Worm (Caenorhabditis elegans) whole organism, L1 larva: Measurements from ENCODE around the gene dhhc-6.
"Not testable (repeated sequence)": the region's sequence is repeated elsewhere in the genome, so short reads cannot be mapped to it uniquely, and the experiment has no call there.

Experiments used
- C04F5.9 ChIP-seq: sonication (generic microtip); optimal IDR thresholded peaks from 2 replicates; lab custom pipeline; 2016; ENCODE audit warnings: missing genetic modification characterization, missing compliant biosample characterization
- C16A3.4 ChIP-seq: fragments of 150-350 bp; optimal IDR thresholded peaks from 2 replicates; lab custom pipeline; 2014; ENCODE audit warnings: missing biosample characterization, missing genetic modification characterization
- Y116A8C.19 ChIP-seq: sonication (generic microtip); optimal IDR thresholded peaks from 2 replicates; lab custom pipeline; 2016; ENCODE audit warnings: missing compliant biosample characterization, missing genetic modification characterization, borderline replicate concordance
- aha-1 ChIP-seq: fragments of 150-350 bp; optimal IDR thresholded peaks from 2 replicates; lab custom pipeline; 2014; ENCODE audit warnings: missing biosample characterization, missing genetic modification characterization
- aly-2 ChIP-seq: fragments of 150-350 bp; optimal IDR thresholded peaks from 2 replicates; lab custom pipeline; 2014; ENCODE audit warnings: missing biosample characterization, missing genetic modification characterization
- ama-1 ChIP-seq: fragments of 150-350 bp; optimal IDR thresholded peaks from 2 replicates; lab custom pipeline; 2014
- blmp-1 ChIP-seq: fragments of 150-350 bp; optimal IDR thresholded peaks from 2 replicates; lab custom pipeline; 2014; ENCODE audit warnings: missing biosample characterization, missing genetic modification characterization
- ceh-8 ChIP-seq: fragments of 200-800 bp; sonication (Bioruptor generic); optimal IDR thresholded peaks from 2 replicates; lab custom pipeline; 2018; ENCODE audit warnings: mild to moderate bottlenecking, missing genetic modification characterization, moderate library complexity, missing compliant biosample characterization
- ceh-82 ChIP-seq, 3 experiments: fragments of 150-350 bp in 1 of 3; sonication (generic microtip) in 2 of 3; optimal IDR thresholded peaks; 2 replicates each; lab custom pipeline; 2014 to 2017; ENCODE audit warnings: missing biosample characterization in 3 of 3, missing genetic modification characterization in 3 of 3
- ceh-88 ChIP-seq: fragments of 200-800 bp; sonication (Bioruptor generic); IDR thresholded peaks from 2 replicates; pipeline ENCODE4 v1.3.6; 2022; ENCODE audit warnings: missing genetic modification characterization, missing compliant biosample characterization
- ces-1 ChIP-seq: fragments of 150-350 bp; optimal IDR thresholded peaks from 2 replicates; lab custom pipeline; 2014; ENCODE audit warnings: missing biosample characterization, missing genetic modification reagents, missing genetic modification characterization
- dsc-1 ChIP-seq: sonication (generic microtip); optimal IDR thresholded peaks from 2 replicates; lab custom pipeline; 2016; ENCODE audit warnings: mild to moderate bottlenecking, missing genetic modification characterization, missing compliant biosample characterization
- efl-3 ChIP-seq: fragments of 200-800 bp; sonication (Bioruptor generic); optimal IDR thresholded peaks from 2 replicates; lab custom pipeline; 2018; ENCODE audit warnings: mild to moderate bottlenecking, missing genetic modification characterization, missing compliant biosample characterization
- elt-3 ChIP-seq, 6 experiments: fragments of 150-350 bp in 1 of 6; sonication (generic microtip); optimal IDR thresholded peaks; 2 replicates each; lab custom pipeline; 2017 to 2018; ENCODE audit warnings: missing biosample characterization in 6 of 6, missing genetic modification characterization in 6 of 6, inconsistent platforms in 1 of 6
- ets-5 ChIP-seq: fragments of 200-800 bp; sonication (Bioruptor generic); IDR thresholded peaks from 2 replicates; pipeline ENCODE4 v1.3.6; 2022; ENCODE audit warnings: missing genetic modification characterization, missing compliant biosample characterization
- fkh-10 ChIP-seq: sonication (generic microtip); optimal IDR thresholded peaks from 2 replicates; lab custom pipeline; 2017; ENCODE audit warnings: missing biosample characterization, missing genetic modification reagents, missing genetic modification characterization
- fos-1 ChIP-seq: fragments of 150-350 bp; optimal IDR thresholded peaks from 2 replicates; lab custom pipeline; 2014; ENCODE audit warnings: missing biosample characterization, missing genetic modification characterization
- grh-1 ChIP-seq: fragments of 200-800 bp; sonication (Bioruptor generic); IDR thresholded peaks from 2 replicates; pipeline ENCODE4 v1.3.6; 2022; ENCODE audit warnings: missing genetic modification reagents, missing genetic modification characterization, missing compliant biosample characterization
- lin-13 ChIP-seq: fragments of 150-350 bp; optimal IDR thresholded peaks from 2 replicates; lab custom pipeline; 2014; ENCODE audit warnings: missing biosample characterization, missing genetic modification reagents, missing genetic modification characterization
- lir-3 ChIP-seq: sonication (generic microtip); optimal IDR thresholded peaks from 2 replicates; lab custom pipeline; 2016; ENCODE audit warnings: mild to moderate bottlenecking, missing genetic modification characterization, moderate library complexity, missing compliant biosample characterization; ENCODE audit not compliant: poor library complexity
- mef-2 ChIP-seq: fragments of 150-350 bp; optimal IDR thresholded peaks from 2 replicates; lab custom pipeline; 2014; ENCODE audit warnings: missing biosample characterization, missing genetic modification characterization
- nhr-11 ChIP-seq: fragments of 150-350 bp; optimal IDR thresholded peaks from 2 replicates; lab custom pipeline; 2014; ENCODE audit warnings: missing biosample characterization, missing genetic modification characterization
- nhr-12 ChIP-seq: sonication (generic microtip); optimal IDR thresholded peaks from 2 replicates; lab custom pipeline; 2017; ENCODE audit warnings: missing biosample characterization, missing genetic modification characterization
- nhr-47 ChIP-seq: sonication (generic microtip); optimal IDR thresholded peaks from 2 replicates; lab custom pipeline; 2016; ENCODE audit warnings: mild to moderate bottlenecking, missing genetic modification characterization, moderate library complexity, missing compliant biosample characterization
- nhr-76 ChIP-seq: sonication (generic microtip); optimal IDR thresholded peaks from 2 replicates; lab custom pipeline; 2017; ENCODE audit warnings: missing biosample characterization, missing genetic modification characterization
- nhr-77 ChIP-seq: fragments of 150-350 bp; optimal IDR thresholded peaks from 2 replicates; lab custom pipeline; 2014; ENCODE audit warnings: missing biosample characterization, missing genetic modification characterization
- rnt-1 ChIP-seq: sonication (generic microtip); optimal IDR thresholded peaks from 2 replicates; lab custom pipeline; 2016; ENCODE audit warnings: mild to moderate bottlenecking, missing genetic modification characterization, moderate library complexity, missing compliant biosample characterization
- sptf-1 ChIP-seq: fragments of 150-350 bp; optimal IDR thresholded peaks from 2 replicates; lab custom pipeline; 2014; ENCODE audit warnings: missing biosample characterization, missing genetic modification characterization
- tlp-1 ChIP-seq: fragments of 150-350 bp; optimal IDR thresholded peaks from 2 replicates; lab custom pipeline; 2014; ENCODE audit warnings: missing biosample characterization, missing genetic modification characterization
- unc-130 ChIP-seq: fragments of 150-350 bp; optimal IDR thresholded peaks from 2 replicates; lab custom pipeline; 2017; ENCODE audit warnings: missing biosample characterization, missing genetic modification characterization, inconsistent platforms
- unc-86 ChIP-seq: sonication (generic microtip); optimal IDR thresholded peaks from 2 replicates; lab custom pipeline; 2016; ENCODE audit warnings: missing genetic modification characterization, missing compliant biosample characterization
- xbp-1 ChIP-seq: sonication (generic microtip); optimal IDR thresholded peaks from 2 replicates; lab custom pipeline; 2016; ENCODE audit warnings: missing genetic modification characterization, missing compliant biosample characterization
- zag-1 ChIP-seq: fragments of 150-350 bp; optimal IDR thresholded peaks from 2 replicates; lab custom pipeline; 2014; ENCODE audit warnings: missing biosample characterization, missing genetic modification characterization
- zip-4 ChIP-seq: fragments of 200-800 bp; sonication (Bioruptor generic); optimal IDR thresholded peaks from 2 replicates; lab custom pipeline; 2018; ENCODE audit warnings: mild to moderate bottlenecking, missing genetic modification characterization, moderate library complexity, missing compliant biosample characterization
- ztf-4 ChIP-seq: fragments of 150-350 bp; optimal IDR thresholded peaks from 2 replicates; lab custom pipeline; 2014; ENCODE audit warnings: missing biosample characterization, missing genetic modification characterization

Gene dhhc-6

ce11 chrIV:12138093-12138492 lies 13.3 kb downstream of the dhhc-6 start, which contains the start of gene B0001.4:
TSS of gene B0001.4 (minus strand) at chrIV:12138193.
- TF ChIP-seq nhr-47; unc-130; lin-13 (GFP tag; lab: Kevin White, UChicago): not testable (repeated sequence)
- TF ChIP-seq, all 84 proteins: peak for 0; not testable (repeated sequence) for 84

ce11 chrIV:12140959-12141358 lies 16.2 kb downstream of the dhhc-6 start, which contains the start of gene B0001.8:
TSS of gene B0001.8 (minus strand) at chrIV:12141059.
- no peak for TF ChIP-seq efl-3
- no peak for TF ChIP-seq ztf-4 (tag; lab: Kevin White, UChicago)
- TF ChIP-seq dsc-1 (tag; lab: Kevin White, UChicago) = no peak
- TF ChIP-seq aly-2 (tag; lab: Kevin White, UChicago) = no peak
- no peak for TF ChIP-seq lir-3 (tag; lab: Kevin White, UChicago)

- TF ChIP-seq nhr-12 (no peak), elt-3 (tag; optimal IDR thresholded peaks at IDR 0.05; lab: Kevin White, UChicago) (no peak), lir-3 (tag; lab: Kevin White, UChicago) (no peak), zip-4 (GFP tag; lab: Kevin White, UChicago) (no peak), tlp-1 (tag; lab: Kevin White, UChicago) (no peak), fos-1 (tag; lab: Kevin White, UChicago) (no peak), sptf-1 (no peak), ceh-82 (tag; optimal IDR thresholded peaks at IDR 0.05; lab: Kevin White, UChicago) (no peak), C16A3.4 (no peak), Y116A8C.19 (tag; lab: Kevin White, UChicago) (no peak), unc-130 (no peak), xbp-1 (tag; lab: Kevin White, UChicago) (no peak), ceh-8 (GFP tag; lab: Kevin White, UChicago) (no peak), aha-1 (no peak), rnt-1 (tag; lab: Kevin White, UChicago) (no peak), ztf-4 (tag; lab: Kevin White, UChicago) (no peak)
Observed at ce11 chrIV:12143231-12143630, 18.5 kb downstream of the dhhc-6 start, which contains the start of gene B0001.5. TSS of gene B0001.5 (minus strand) at chrIV:12143331.

ce11 chrIV:12145681-12146080 lies 20.9 kb downstream of the dhhc-6 start, which contains the start of gene B0001.3:
TSS of gene B0001.3 (minus strand) at chrIV:12145735.
- TF ChIP-seq dsc-1 (tag; lab: Kevin White, UChicago) = no peak
- TF ChIP-seq zag-1 (tag; lab: Kevin White, UChicago) = no peak
- TF ChIP-seq nhr-77 (tag; lab: Kevin White, UChicago) = no peak
- peak; percentile 72 for TF ChIP-seq blmp-1 (tag; lab: Kevin White, UChicago)

DNA sequence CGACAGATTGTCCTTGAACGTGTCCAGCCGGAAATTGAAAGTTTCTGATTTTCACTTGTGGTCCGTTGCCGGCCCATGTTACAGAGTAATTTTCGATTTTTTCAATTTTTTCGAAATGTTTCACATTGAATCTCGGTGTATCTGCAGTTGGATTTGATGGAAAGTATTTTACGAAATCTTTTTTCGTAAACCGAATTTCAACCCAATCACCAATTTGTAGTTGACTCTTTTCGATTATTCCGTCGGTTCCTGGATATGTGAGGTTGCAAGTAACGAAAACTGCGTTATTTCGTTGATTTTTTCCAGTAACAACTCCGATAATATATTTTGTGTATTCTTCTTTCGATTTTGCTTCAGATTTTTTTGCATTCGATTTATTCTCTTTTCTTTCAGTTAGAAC lies 24.9 kb downstream of the dhhc-6 start:
- TF ChIP-seq sptf-1 (no peak), nhr-12 (no peak), ets-5 (GFP tag; lab: Robert Waterston, UW) (no peak), lir-3 (tag; lab: Kevin White, UChicago) (no peak), unc-86 (no peak), mef-2 (tag; lab: Kevin White, UChicago) (no peak)

DNA sequence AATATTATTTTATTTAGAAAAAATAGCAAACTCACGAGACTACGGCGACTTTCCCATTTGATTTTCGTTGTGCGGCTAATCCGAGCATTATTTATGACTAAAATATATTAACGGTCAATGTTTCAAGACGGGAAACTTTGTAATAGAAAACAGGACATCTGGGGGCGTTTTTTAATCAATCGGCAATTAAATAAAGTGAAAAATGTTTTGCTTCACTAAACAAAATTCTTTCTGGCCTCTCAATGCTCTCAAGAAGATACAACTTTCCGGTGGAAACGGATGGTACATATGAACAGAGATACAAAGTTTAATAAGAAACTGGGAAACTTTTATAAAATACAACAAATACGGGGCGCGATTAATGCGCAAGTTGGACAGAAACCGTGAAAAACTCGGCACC lies 26.1 kb downstream of the dhhc-6 start, which contains the start of gene B0001.2:
B0001.2 (minus strand) TSS at position 101 of the 400 bp plus-strand sequence.
- TF ChIP-seq ces-1 (GFP tag; lab: Kevin White, UChicago) (no peak), ceh-88 (GFP tag; lab: Robert Waterston, UW) (no peak), nhr-76 (tag; lab: Kevin White, UChicago) (no peak), nhr-11 (tag; lab: Kevin White, UChicago) (no peak), xbp-1 (tag; lab: Kevin White, UChicago) (no peak), ceh-82 (tag; optimal IDR thresholded peaks at IDR 0.05; lab: Kevin White, UChicago) (no peak), C04F5.9 (no peak), ama-1 (no peak), grh-1 (GFP tag; lab: Robert Waterston, UW) (no peak), sptf-1 (no peak), fkh-10 (no peak)
